Worm (Caenorhabditis elegans) whole organism, L4 larva: Measurements from ENCODE around the gene dct-1.

ENCODE experiments used
- F49E8.2 ChIP-seq: sonication (generic microtip); optimal IDR thresholded peaks from 2 replicates; lab custom pipeline; 2016; ENCODE audit warnings: missing compliant biosample characterization, mild to moderate bottlenecking, missing genetic modification characterization, borderline replicate concordance
- T26A8.4 ChIP-seq: fragments of 200-800 bp; sonication (Bioruptor generic); IDR thresholded peaks from 2 replicates; pipeline ENCODE4 v1.3.6; 2022; ENCODE audit warnings: missing genetic modification characterization, missing compliant biosample characterization
- Y5F2A.4 ChIP-seq: fragments of 200-800 bp; sonication (Bioruptor generic); optimal IDR thresholded peaks from 2 replicates; lab custom pipeline; 2018; ENCODE audit warnings: mild to moderate bottlenecking, missing genetic modification characterization, missing compliant biosample characterization
- Y75B8A.6 ChIP-seq: fragments of 200-800 bp; sonication (Bioruptor generic); IDR thresholded peaks from 2 replicates; pipeline ENCODE4 v1.3.6; 2022; ENCODE audit warnings: missing genetic modification reagents, missing genetic modification characterization, missing compliant biosample characterization
- ZK337.2 ChIP-seq: fragments of 200-800 bp; sonication (Bioruptor generic); IDR thresholded peaks from 2 replicates; pipeline ENCODE4 v1.3.6; 2022; ENCODE audit warnings: missing genetic modification reagents, missing genetic modification characterization, missing compliant biosample characterization
- ZK546.5 ChIP-seq, 2 experiments: sonication (generic microtip); optimal IDR thresholded peaks; 2 replicates each; lab custom pipeline; 2017; ENCODE audit warnings: missing biosample characterization in 2 of 2, missing genetic modification characterization in 2 of 2
- aha-1 ChIP-seq: fragments of 150-350 bp; peaks from one replicate; lab custom pipeline; 2014; ENCODE audit warnings: missing biosample characterization, missing genetic modification characterization
- ceh-20 ChIP-seq: fragments of 200-800 bp; sonication (Bioruptor generic); IDR thresholded peaks from 2 replicates; pipeline ENCODE4 v1.3.6; 2022; ENCODE audit warnings: missing genetic modification reagents, missing genetic modification characterization, missing compliant biosample characterization
- ceh-32 ChIP-seq: sonication (generic microtip); optimal IDR thresholded peaks from 2 replicates; lab custom pipeline; 2016; ENCODE audit warnings: mild to moderate bottlenecking, missing genetic modification characterization, missing compliant biosample characterization; ENCODE audit not compliant: poor library complexity
- ctbp-1 ChIP-seq: fragments of 200-800 bp; sonication (Bioruptor generic); IDR thresholded peaks from 2 replicates; pipeline ENCODE4 v1.3.6; 2022; ENCODE audit warnings: missing genetic modification reagents, missing genetic modification characterization, missing compliant biosample characterization
- daf-12 ChIP-seq: fragments of 150-350 bp; optimal IDR thresholded peaks from 2 replicates; lab custom pipeline; 2014; ENCODE audit warnings: missing biosample characterization, missing genetic modification reagents, missing genetic modification characterization
- daf-16 ChIP-seq, 3 experiments: sonication (generic microtip); optimal IDR thresholded peaks; 2 replicates each; lab custom pipeline; 2016 to 2017; ENCODE audit warnings: missing genetic modification characterization in 3 of 3, missing genetic modification reagents in 3 of 3, mild to moderate bottlenecking in 2 of 3, missing compliant biosample characterization in 2 of 3, missing biosample characterization in 1 of 3, moderate library complexity in 1 of 3
- dmd-6 ChIP-seq: fragments of 200-800 bp; sonication (Bioruptor generic); IDR thresholded peaks from 2 replicates; pipeline ENCODE4 v1.3.6; 2022; ENCODE audit warnings: missing genetic modification reagents, missing genetic modification characterization, missing compliant biosample characterization
- dmd-8 ChIP-seq: fragments of 200-800 bp; sonication (Bioruptor generic); IDR thresholded peaks from 2 replicates; pipeline ENCODE4 v1.3.6; 2022; ENCODE audit warnings: missing genetic modification characterization, missing compliant biosample characterization
- duxl-1 ChIP-seq: sonication (generic microtip); optimal IDR thresholded peaks from 2 replicates; lab custom pipeline; 2016; ENCODE audit warnings: mild to moderate bottlenecking, missing genetic modification characterization, moderate library complexity, missing compliant biosample characterization; ENCODE audit not compliant: poor library complexity
- egl-27 ChIP-seq: sonication (generic microtip); optimal IDR thresholded peaks from 3 replicates; lab custom pipeline; 2017; ENCODE audit warnings: missing biosample characterization, missing genetic modification reagents, missing genetic modification characterization
- egl-43 ChIP-seq: fragments of 200-800 bp; sonication (Bioruptor generic); IDR thresholded peaks from 2 replicates; pipeline ENCODE4 v1.3.6; 2022; ENCODE audit warnings: missing genetic modification reagents, missing genetic modification characterization, missing compliant biosample characterization
- hlh-11 ChIP-seq: fragments of 200-800 bp; sonication (Bioruptor generic); optimal IDR thresholded peaks from 2 replicates; lab custom pipeline; 2018; ENCODE audit warnings: mild to moderate bottlenecking, missing genetic modification characterization, missing compliant biosample characterization
- hlh-30 ChIP-seq: sonication (generic microtip); optimal IDR thresholded peaks from 2 replicates; lab custom pipeline; 2017; ENCODE audit warnings: antibody characterized with exemption, mild to moderate bottlenecking, missing genetic modification characterization, missing compliant biosample characterization; ENCODE audit not compliant: insufficient read depth
- hmg-1.1 ChIP-seq: fragments of 200-800 bp; sonication (Bioruptor generic); IDR thresholded peaks from 2 replicates; pipeline ENCODE4 v1.3.6; 2022; ENCODE audit warnings: missing genetic modification reagents, missing genetic modification characterization, missing compliant biosample characterization
- lim-7 ChIP-seq: fragments of 200-800 bp; sonication (Bioruptor generic); IDR thresholded peaks from 2 replicates; pipeline ENCODE4 v1.3.6; 2022; ENCODE audit warnings: missing genetic modification characterization, missing compliant biosample characterization
- lin-1 ChIP-seq: fragments of 200-800 bp; sonication (Bioruptor generic); IDR thresholded peaks from 2 replicates; pipeline ENCODE4 v1.3.6; 2022; ENCODE audit warnings: missing genetic modification reagents, missing genetic modification characterization, missing compliant biosample characterization
- lin-13 ChIP-seq: fragments of 150-350 bp; optimal IDR thresholded peaks from 2 replicates; lab custom pipeline; 2014; ENCODE audit warnings: missing biosample characterization, missing genetic modification reagents, missing genetic modification characterization
- lin-15B ChIP-seq: fragments of 150-350 bp; sonication (generic microtip); optimal IDR thresholded peaks from 3 replicates; lab custom pipeline; 2014; ENCODE audit warnings: missing biosample characterization, missing genetic modification characterization
- madf-5 ChIP-seq, 2 experiments: fragments of 200-800 bp; sonication (Bioruptor generic); IDR thresholded peaks; 2 replicates each; pipeline ENCODE4 v1.3.6; 2022; ENCODE audit warnings: missing compliant biosample characterization in 2 of 2, missing genetic modification characterization in 2 of 2
- madf-9 ChIP-seq: fragments of 200-800 bp; sonication (Bioruptor generic); conservative IDR thresholded peaks from 2 replicates; pipeline ENCODE4 v1.3.6; 2022; ENCODE audit warnings: missing genetic modification reagents, missing genetic modification characterization, missing compliant biosample characterization
- mep-1 ChIP-seq: fragments of 150-350 bp; sonication (generic microtip); optimal IDR thresholded peaks from 3 replicates; lab custom pipeline; 2014; ENCODE audit warnings: missing biosample characterization, missing genetic modification characterization
- mxl-2 ChIP-seq: fragments of 200-800 bp; sonication (Bioruptor generic); conservative IDR thresholded peaks from 2 replicates; pipeline ENCODE4 v1.3.6; 2022; ENCODE audit warnings: missing genetic modification reagents, missing genetic modification characterization, missing compliant biosample characterization
- mxl-3 ChIP-seq: fragments of 200-800 bp; sonication (Bioruptor generic); optimal IDR thresholded peaks from 2 replicates; lab custom pipeline; 2018; ENCODE audit warnings: mild to moderate bottlenecking, missing genetic modification characterization, missing compliant biosample characterization
- nhr-11 ChIP-seq: fragments of 150-350 bp; optimal IDR thresholded peaks from 2 replicates; lab custom pipeline; 2014; ENCODE audit warnings: missing biosample characterization, missing genetic modification characterization
- nhr-25 ChIP-seq: sonication (generic microtip); optimal IDR thresholded peaks from 2 replicates; lab custom pipeline; 2017; ENCODE audit warnings: missing genetic modification characterization, mild to moderate bottlenecking, missing compliant biosample characterization, antibody characterized with exemption, moderate library complexity, borderline replicate concordance; ENCODE audit not compliant: insufficient read depth
- nhr-28 ChIP-seq: fragments of 150-350 bp; optimal IDR thresholded peaks from 2 replicates; lab custom pipeline; 2014; ENCODE audit warnings: missing biosample characterization, missing genetic modification characterization
- nhr-41 ChIP-seq: fragments of 200-800 bp; sonication (Bioruptor generic); IDR thresholded peaks from 2 replicates; pipeline ENCODE4 v1.3.6; 2022; ENCODE audit warnings: missing genetic modification reagents, missing genetic modification characterization, missing compliant biosample characterization
- nhr-42 ChIP-seq: fragments of 200-800 bp; sonication (Bioruptor generic); IDR thresholded peaks from 2 replicates; pipeline ENCODE4 v1.3.6; 2022; ENCODE audit warnings: missing genetic modification characterization, missing compliant biosample characterization
- nhr-48 ChIP-seq: sonication (generic microtip); optimal IDR thresholded peaks from 2 replicates; lab custom pipeline; 2016; ENCODE audit warnings: mild to moderate bottlenecking, missing genetic modification characterization, missing compliant biosample characterization
- pha-4 ChIP-seq, 2 experiments: fragments of 150-350 bp in 1 of 2; fragments of 200-800 bp in 1 of 2; sonication (Bioruptor generic) in 1 of 2; IDR thresholded peaks in 1 of 2; optimal IDR thresholded peaks in 1 of 2; 2 replicates each; pipeline versions ENCODE4 v1.3.6 to Lab custom; 2014 to 2022; ENCODE audit warnings: missing genetic modification characterization in 2 of 2, missing genetic modification reagents in 2 of 2, missing biosample characterization in 1 of 2, missing compliant biosample characterization in 1 of 2
- php-3 ChIP-seq: fragments of 200-800 bp; sonication (Bioruptor generic); IDR thresholded peaks from 2 replicates; pipeline ENCODE4 v1.3.6; 2022; ENCODE audit warnings: missing genetic modification reagents, missing genetic modification characterization, missing compliant biosample characterization
- sdz-12 ChIP-seq: fragments of 200-800 bp; sonication (Bioruptor generic); optimal IDR thresholded peaks from 2 replicates; lab custom pipeline; 2018; ENCODE audit warnings: mild to moderate bottlenecking, missing genetic modification characterization, missing compliant biosample characterization
- set-16 ChIP-seq: fragments of 200-800 bp; sonication (Bioruptor generic); IDR thresholded peaks from 2 replicates; pipeline ENCODE4 v1.3.6; 2022; ENCODE audit warnings: missing genetic modification reagents, missing genetic modification characterization, missing compliant biosample characterization
- snpc-1.2 ChIP-seq: fragments of 200-800 bp; sonication (Bioruptor generic); IDR thresholded peaks from 2 replicates; pipeline ENCODE4 v1.3.6; 2022; ENCODE audit warnings: missing genetic modification reagents, missing genetic modification characterization, missing compliant biosample characterization
- spr-1 ChIP-seq: sonication (generic microtip); optimal IDR thresholded peaks from 2 replicates; lab custom pipeline; 2016; ENCODE audit warnings: mild to moderate bottlenecking, missing genetic modification characterization, missing compliant biosample characterization
- unc-130 ChIP-seq: sonication (generic microtip); optimal IDR thresholded peaks from 2 replicates; lab custom pipeline; 2016; ENCODE audit warnings: missing genetic modification reagents, missing genetic modification characterization, missing compliant biosample characterization
- unc-62 ChIP-seq, 3 experiments: fragments of 150-350 bp in 1 of 3; sonication (generic microtip); optimal IDR thresholded peaks in 2 of 3; peaks in 1 of 3; 1 replicate in 1 of 3; 2 replicates in 2 of 3; lab custom pipeline; 2014 to 2017; ENCODE audit warnings: missing biosample characterization in 3 of 3, missing genetic modification characterization in 3 of 3, missing genetic modification reagents in 3 of 3, missing genotype in 1 of 3
- zag-1 ChIP-seq: fragments of 150-350 bp; optimal IDR thresholded peaks from 2 replicates; lab custom pipeline; 2014; ENCODE audit warnings: missing biosample characterization, missing genetic modification characterization
- zfp-3 ChIP-seq: fragments of 200-800 bp; sonication (Bioruptor generic); conservative IDR thresholded peaks from 2 replicates; pipeline ENCODE4 v1.3.6; 2022; ENCODE audit warnings: missing genetic modification reagents, missing genetic modification characterization, missing compliant biosample characterization
- zip-11 ChIP-seq: fragments of 200-800 bp; sonication (Bioruptor generic); IDR thresholded peaks from 2 replicates; pipeline ENCODE4 v1.3.6; 2022; ENCODE audit warnings: missing genetic modification characterization, missing compliant biosample characterization
- ztf-11 ChIP-seq: fragments of 150-350 bp; optimal IDR thresholded peaks from 2 replicates; lab custom pipeline; 2014; ENCODE audit warnings: missing biosample characterization, missing genetic modification characterization

Gene dct-1

ce11 chrX:7954328-7954727 is at the start of gene dct-1:
Gene dct-1, plus strand, starts transcription at chrX:7954354.
- TF ChIP-seq egl-27 (no peak), hlh-11 (tag; lab: Kevin White, UChicago) (peak; percentile 57), nhr-25 (tag; lab: Kevin White, UChicago) (no peak), zip-11 (no peak), pha-4 (GFP tag; IDR thresholded peaks at IDR 0.05; lab: Robert Waterston, UW) (no peak), pha-4 (tag; optimal IDR thresholded peaks at IDR 0.05; lab: Kevin White, UChicago) (no peak), nhr-11 (no peak), daf-16 (GFP tag; optimal IDR thresholded peaks at IDR 0.05; lab: Kevin White, UChicago) (peak in 1 of 2 experiments; percentile 60), daf-16 (tag; optimal IDR thresholded peaks at IDR 0.05; lab: Kevin White, UChicago) (no peak), ceh-32 (no peak), zag-1 (tag; lab: Kevin White, UChicago) (no peak), spr-1 (tag; lab: Kevin White, UChicago) (no peak), lin-1 (GFP tag; lab: Robert Waterston, UW) (no peak), F49E8.2 (tag; lab: Kevin White, UChicago) (no peak), php-3 (no peak), madf-5 (GFP tag; IDR thresholded peaks at IDR 0.05; lab: Robert Waterston, UW) (no peak), zfp-3 (no peak), ceh-20 (GFP tag; lab: Robert Waterston, UW) (no peak), lin-13 (GFP tag; lab: Kevin White, UChicago) (no peak), nhr-41 (GFP tag; lab: Robert Waterston, UW) (no peak), lin-15B (no peak), sdz-12 (peak; percentile 17), nhr-28 (tag; lab: Kevin White, UChicago) (no peak), aha-1 (tag; lab: Kevin White, UChicago) (peak; percentile 65), hlh-30 (peak; percentile 31), T26A8.4 (GFP tag; lab: Robert Waterston, UW) (no peak), ztf-11 (no peak), mxl-3 (GFP tag; lab: Kevin White, UChicago) (no peak), mep-1 (tag; lab: Kevin White, UChicago) (peak; percentile 7), set-16 (GFP tag; lab: Robert Waterston, UW) (no peak), daf-12 (tag; lab: Kevin White, UChicago) (no peak), ZK546.5 (tag; optimal IDR thresholded peaks at IDR 0.05; lab: Kevin White, UChicago) (no peak), snpc-1.2 (GFP tag; lab: Robert Waterston, UW) (no peak), lim-7 (no peak), nhr-48 (no peak)

ce11 chrX:7906430-7907014 is 47.6 kb upstream of the dct-1 start, which contains the start of gene C39D10.1:
Gene C39D10.1, plus strand, starts transcription at chrX:7906964.
- TF ChIP-seq egl-43 (peak; percentile 73), madf-9 (GFP tag; lab: Robert Waterston, UW) (peak; percentile 12; the same call in 1 of the 2 replicates), snpc-1.2 (GFP tag; lab: Robert Waterston, UW) (peak; percentile 66), duxl-1 (tag; lab: Kevin White, UChicago) (peak; percentile 36), hmg-1.1 (GFP tag; lab: Robert Waterston, UW) (peak; percentile 37; the same call in 1 of the 2 replicates), nhr-42 (GFP tag; lab: Robert Waterston, UW) (no peak), lin-13 (GFP tag; lab: Kevin White, UChicago) (peak; percentile 5), unc-130 (GFP tag; lab: Kevin White, UChicago) (peak; percentile 29), nhr-48 (peak; percentile 27), ctbp-1 (GFP tag; lab: Robert Waterston, UW) (0 out of 2 replicates have a peak, but pooled peaks have one; percentile 25), dmd-6 (GFP tag; lab: Robert Waterston, UW) (peak; percentile 50), ZK546.5 (tag; optimal IDR thresholded peaks at IDR 0.05; lab: Kevin White, UChicago) (no peak), pha-4 (GFP tag; IDR thresholded peaks at IDR 0.05; lab: Robert Waterston, UW) (peak; percentile 67; the same call in 1 of the 2 replicates), pha-4 (tag; optimal IDR thresholded peaks at IDR 0.05; lab: Kevin White, UChicago) (no peak), mxl-2 (GFP tag; lab: Robert Waterston, UW) (no peak), dmd-8 (GFP tag; lab: Robert Waterston, UW) (peak; percentile 69; the same call in 1 of the 2 replicates), ceh-32 (no peak), Y5F2A.4 (no peak), unc-62 (GFP tag; optimal IDR thresholded peaks at IDR 0.05 in 1 of 2; lab: Kevin White, UChicago) (peak in 1 of 2 experiments; percentile 96), unc-62 (tag; optimal IDR thresholded peaks at IDR 0.05; lab: Kevin White, UChicago) (no peak), zfp-3 (0 out of 2 replicates have a peak, but pooled peaks have one; percentile 24), ZK337.2 (peak; percentile 35; the same call in 1 of the 2 replicates), Y75B8A.6 (0 out of 2 replicates have a peak, but pooled peaks have one; percentile 26)
